Fruit fly (Drosophila melanogaster): Measurements from ENCODE around the gene XNP.
A peak's percentile ranks its signal among the peaks of the same experiment; 100 is the strongest.

Gene XNP

dm6 chr3R:25490778-25491664, 8.4 kb upstream of the XNP start, which contains the start of the genes Gnpat and CG5112:
Gene Gnpat, minus strand, starts transcription at chr3R:25490936.
Gene CG5112, plus strand, starts transcription at chr3R:25491460.
- no peak for TF ChIP-seq CTCF (optimal IDR thresholded peaks at IDR 0.05)
- TF ChIP-seq CG8478 (optimal IDR thresholded peaks at IDR 0.05): no peak

dm6 chr3R:25490375-25490774, 7.7 kb upstream of the XNP start:
- TF ChIP-seq CG8478 (optimal IDR thresholded peaks at IDR 0.05) (no peak), CTCF (optimal IDR thresholded peaks at IDR 0.05) (no peak)

- TF ChIP-seq CG8478 (optimal IDR thresholded peaks at IDR 0.05): no peak
- no peak for TF ChIP-seq CTCF (optimal IDR thresholded peaks at IDR 0.05)
Measured at dm6 chr3R:25489685-25490084, 7.1 kb upstream of the XNP start.

DNA sequence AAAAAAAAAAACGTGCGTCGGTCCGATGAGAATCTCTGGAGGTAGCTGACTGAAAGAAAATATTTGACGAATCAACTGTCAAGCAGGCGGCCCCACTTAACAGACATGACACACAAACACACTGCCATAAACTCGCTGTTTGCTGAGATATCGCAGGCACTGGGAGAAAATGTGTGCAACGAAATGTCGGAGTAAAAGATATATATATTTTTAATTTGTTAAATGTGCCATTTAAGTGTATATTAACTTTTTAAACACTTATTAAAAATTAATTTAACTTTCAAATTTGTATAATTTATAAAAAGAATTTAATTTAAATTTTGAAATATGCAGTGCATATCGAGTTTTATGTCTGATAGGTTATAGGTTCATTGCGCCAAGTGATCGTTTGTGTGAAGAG, 6.5 kb upstream of the XNP start:
- TF ChIP-seq CG8478 (optimal IDR thresholded peaks at IDR 0.05) (no peak), CTCF (optimal IDR thresholded peaks at IDR 0.05) (no peak)

- TF ChIP-seq CG8478 (optimal IDR thresholded peaks at IDR 0.05) (no peak), CTCF (optimal IDR thresholded peaks at IDR 0.05) (no peak)
Measured at dm6 chr3R:25476744-25477143, 5.9 kb downstream of the XNP start, which contains the start of the genes CG4553 and MED28. Gene CG4553, minus strand, starts transcription at chr3R:25476915. Gene MED28, plus strand, starts transcription at chr3R:25477003.

DNA sequence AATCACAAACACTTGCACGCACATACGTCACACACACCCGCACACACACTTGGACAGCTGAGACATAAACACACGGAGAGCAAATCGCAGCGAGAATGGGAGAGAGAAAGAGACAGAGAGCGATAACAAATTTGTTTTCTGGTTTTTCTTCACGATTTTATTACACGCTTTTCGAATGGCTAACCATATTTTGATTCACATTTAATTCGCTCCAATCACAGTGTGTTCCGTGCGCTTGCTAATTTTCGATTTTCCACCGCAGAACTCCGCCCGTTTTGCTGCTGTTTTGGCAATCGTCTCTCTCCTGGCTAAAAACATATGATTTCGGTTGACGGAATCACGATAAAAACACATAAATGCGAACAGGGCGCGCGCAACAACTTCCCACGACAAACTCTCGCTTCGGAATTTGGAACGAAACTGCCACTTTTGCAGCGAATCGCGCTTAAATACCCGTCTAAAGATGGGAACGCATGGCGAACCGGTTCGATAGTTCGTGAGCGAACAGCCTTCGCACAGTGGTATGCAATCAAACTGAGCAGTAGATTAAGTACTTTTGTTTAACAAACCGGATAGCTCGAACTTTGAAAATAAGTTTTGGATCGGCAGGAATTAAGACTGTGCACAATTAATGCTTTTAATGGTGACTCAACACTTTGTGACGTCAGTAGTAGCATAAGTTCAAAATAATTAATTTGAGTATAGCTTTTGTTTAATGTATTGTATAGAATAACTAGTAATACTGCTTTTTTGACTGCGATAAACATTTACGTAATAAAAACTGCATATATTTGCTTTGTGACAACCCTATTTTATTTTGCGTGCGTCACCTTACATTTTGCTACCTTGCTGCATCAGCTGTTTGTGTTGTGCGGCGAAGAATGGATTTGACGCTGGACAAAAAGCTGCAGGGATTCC, 9.7 kb downstream of the XNP start, which contains the start of the genes Fur1 and Vps33B:
Fur1 (minus strand) TSS at position 424 of the 918 bp plus-strand sequence.
Vps33B (plus strand) TSS at position 856 of the 918 bp plus-strand sequence.
- TF ChIP-seq CG8478 (optimal IDR thresholded peaks at IDR 0.05) (no peak), CTCF (optimal IDR thresholded peaks at IDR 0.05) (peak in 1 of 2 experiments; percentile 5)

DNA sequence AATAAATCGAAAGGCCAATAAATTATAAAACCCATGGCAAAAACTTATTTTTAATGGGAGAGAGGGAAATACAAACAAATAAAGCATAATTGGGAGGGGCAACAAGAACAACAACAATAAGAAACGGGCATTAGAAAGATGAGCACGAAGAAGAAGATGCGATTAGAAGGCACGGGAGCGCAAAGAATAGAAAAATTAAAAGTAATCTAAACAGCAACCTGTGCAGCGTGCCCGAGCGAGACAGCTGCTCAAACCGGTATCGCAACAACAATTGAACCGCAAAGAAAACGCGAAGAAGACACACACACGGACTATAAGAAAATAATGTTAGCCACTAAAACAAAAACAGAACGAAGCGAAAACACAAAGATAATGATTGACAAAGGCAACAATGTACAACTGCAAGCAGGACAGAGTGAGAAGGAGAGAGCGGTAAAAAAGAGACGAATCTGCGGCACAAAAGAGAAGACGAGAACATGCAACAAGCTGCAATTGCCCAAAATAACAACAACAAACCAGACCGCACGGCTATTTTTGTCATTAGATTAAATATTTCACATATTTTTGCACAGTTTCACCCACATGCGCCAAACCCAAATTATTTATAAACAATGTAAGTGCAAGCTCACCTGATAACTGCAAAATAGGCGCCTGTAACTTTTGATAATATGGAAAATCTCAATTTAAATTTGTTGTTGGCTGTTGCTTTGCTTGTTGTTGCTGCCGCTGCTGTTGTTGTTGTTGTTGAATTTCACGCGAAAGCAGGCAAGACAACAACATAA, 10.6 kb downstream of the XNP start:
- no peak for TF ChIP-seq CG8478 (optimal IDR thresholded peaks at IDR 0.05)
- TF ChIP-seq CTCF (optimal IDR thresholded peaks at IDR 0.05): no peak

DNA sequence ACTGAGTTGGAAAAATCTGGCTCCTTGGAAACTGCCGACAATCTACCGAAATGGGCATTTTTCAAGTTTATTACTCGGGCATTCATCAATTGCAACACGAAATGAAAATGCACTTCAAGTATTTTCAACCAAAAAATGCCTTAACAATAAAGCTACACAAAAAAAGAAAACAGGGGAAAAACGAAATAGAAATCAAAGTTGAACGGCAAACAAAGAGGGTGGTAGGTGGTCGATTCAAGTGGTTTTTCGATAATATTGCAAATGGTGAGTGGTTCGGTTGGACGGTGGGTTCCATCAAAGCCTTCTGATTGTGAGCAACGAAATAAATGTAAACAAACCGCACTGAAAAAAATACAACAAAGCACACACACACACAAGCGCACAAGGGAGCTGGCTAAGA, 16.5 kb downstream of the XNP start:
- no peak for TF ChIP-seq CG8478 (optimal IDR thresholded peaks at IDR 0.05)
- no peak for TF ChIP-seq CTCF (optimal IDR thresholded peaks at IDR 0.05)

- TF ChIP-seq CTCF (optimal IDR thresholded peaks at IDR 0.05): no peak
- no peak for TF ChIP-seq CG8478 (optimal IDR thresholded peaks at IDR 0.05)
Measured at dm6 chr3R:25462642-25463317, 19.9 kb downstream of the XNP start.

DNA sequence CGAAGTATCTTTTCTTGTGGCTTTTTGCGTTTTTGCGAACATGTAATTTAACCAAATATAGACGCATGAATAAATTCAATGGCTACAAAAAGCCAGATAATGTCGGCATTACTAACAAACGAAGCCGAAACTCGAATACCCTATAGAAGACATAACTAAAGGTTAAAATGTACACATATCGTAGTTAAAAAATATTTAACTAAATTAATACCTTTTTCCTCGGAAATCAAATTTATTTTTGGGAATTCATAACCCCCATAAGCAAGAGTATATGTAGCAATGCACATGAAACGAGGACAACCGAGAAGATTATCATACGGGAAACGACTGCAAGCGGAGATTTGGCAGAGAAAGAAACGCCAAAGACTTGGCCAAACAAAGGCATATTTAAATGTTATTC, 21.0 kb downstream of the XNP start:
- TF ChIP-seq CTCF (optimal IDR thresholded peaks at IDR 0.05) (no peak), CG8478 (optimal IDR thresholded peaks at IDR 0.05) (no peak)

dm6 chr3R:25460650-25461049, 22.0 kb downstream of the XNP start:
- TF ChIP-seq CTCF (optimal IDR thresholded peaks at IDR 0.05) (no peak), CG8478 (optimal IDR thresholded peaks at IDR 0.05) (no peak)

dm6 chr3R:25459200-25459809, 23.3 kb downstream of the XNP start:
- no peak for TF ChIP-seq CG8478 (optimal IDR thresholded peaks at IDR 0.05)
- TF ChIP-seq CTCF (optimal IDR thresholded peaks at IDR 0.05): no peak

dm6 chr3R:25457097-25457496, 25.5 kb downstream of the XNP start:
- no peak for TF ChIP-seq CG8478 (optimal IDR thresholded peaks at IDR 0.05)
- no peak for TF ChIP-seq CTCF (optimal IDR thresholded peaks at IDR 0.05)

All from S2 (cell line).